Worm (Caenorhabditis elegans): ENCODE results near the gene F17H10.1.

Gene F17H10.1

DNA sequence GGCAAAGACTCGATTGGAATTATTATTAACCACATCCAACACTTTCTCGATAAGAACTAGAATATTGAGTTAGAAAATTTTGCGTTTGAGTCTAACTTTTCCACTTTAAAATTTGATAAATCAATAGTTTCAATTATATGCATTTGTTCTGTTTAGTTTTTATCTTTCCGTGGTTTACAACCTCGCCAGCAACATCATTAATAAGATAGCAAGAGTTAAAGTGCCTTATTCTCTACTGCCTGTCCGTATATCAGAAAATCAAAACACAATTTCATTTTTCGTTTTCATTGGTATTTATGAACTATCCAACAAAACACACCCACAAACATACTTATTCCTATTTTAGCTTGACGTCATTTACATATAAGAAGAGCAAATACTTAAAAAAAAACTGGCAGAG, 16.5 kb upstream of the F17H10.1 start:
- TF ChIP-seq ztf-29 (GFP tag; IDR thresholded peaks at IDR 0.05) (no peak), klf-2 (GFP tag; conservative IDR thresholded peaks at IDR 0.05) (no peak), tab-1 (GFP tag; IDR thresholded peaks at IDR 0.05) (no peak), med-1 (GFP tag; optimal IDR thresholded peaks at IDR 0.05; ENCODE audit: insufficient read depth) (no peak), ref-1 (GFP tag; conservative IDR thresholded peaks at IDR 0.05) (no peak), flt-1 (GFP tag; IDR thresholded peaks at IDR 0.05) (no peak), T22C8.4 (GFP tag; IDR thresholded peaks at IDR 0.05) (no peak), cog-1 (tag; optimal IDR thresholded peaks at IDR 0.05) (no peak)

DNA sequence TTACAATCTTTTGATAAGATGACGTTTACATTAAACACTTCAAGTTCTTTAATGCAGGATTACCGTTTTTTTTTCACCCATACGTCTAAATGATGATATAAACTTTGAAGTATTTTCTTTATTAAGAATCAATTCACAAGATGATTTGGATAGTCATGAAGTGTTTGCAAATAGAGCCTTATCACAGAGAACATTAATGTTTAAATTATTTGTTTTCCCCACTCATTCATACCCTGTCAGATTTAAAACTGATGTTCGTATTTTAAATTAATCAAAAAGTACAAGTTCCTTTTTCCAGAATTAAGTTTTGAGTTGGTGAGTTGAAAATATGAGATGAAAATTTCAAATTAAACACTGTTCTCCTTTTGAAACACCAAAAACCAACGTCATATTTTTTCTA, 14.4 kb upstream of the F17H10.1 start, which contains the start of gene R03G8.3:
TSS of gene R03G8.3 (plus strand) at position 301 of the 400 bp plus-strand sequence.
- TF ChIP-seq flt-1 (GFP tag; IDR thresholded peaks at IDR 0.05) (no peak), klf-2 (GFP tag; conservative IDR thresholded peaks at IDR 0.05) (no peak), T22C8.4 (GFP tag; IDR thresholded peaks at IDR 0.05) (no peak), ztf-29 (GFP tag; IDR thresholded peaks at IDR 0.05) (no peak), ref-1 (GFP tag; conservative IDR thresholded peaks at IDR 0.05) (no peak)

DNA sequence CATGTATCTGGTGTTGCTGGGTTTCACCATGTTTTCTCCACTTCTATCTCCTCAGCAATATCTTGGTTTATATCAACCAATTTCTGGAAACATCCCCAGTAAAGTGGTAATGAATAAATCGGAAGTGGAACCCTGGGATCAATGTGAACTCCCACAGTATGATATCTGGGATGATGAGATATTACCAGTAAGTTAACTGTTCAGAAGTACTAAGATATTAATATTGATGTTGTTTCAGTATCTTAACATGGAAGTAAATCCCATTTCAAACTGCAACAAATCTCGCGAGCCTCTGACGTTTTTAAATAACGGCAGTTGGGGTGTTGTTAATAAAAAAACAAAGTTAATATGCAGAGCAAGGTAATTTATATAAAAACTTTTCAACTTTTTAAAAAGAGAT, 13.8 kb upstream of the F17H10.1 start:
- TF ChIP-seq cog-1 (tag; optimal IDR thresholded peaks at IDR 0.05) (no peak), klf-2 (GFP tag; conservative IDR thresholded peaks at IDR 0.05) (no peak), flt-1 (GFP tag; IDR thresholded peaks at IDR 0.05) (no peak), T22C8.4 (GFP tag; IDR thresholded peaks at IDR 0.05) (no peak), ztf-23 (GFP tag; IDR thresholded peaks at IDR 0.05) (no peak), tab-1 (GFP tag; IDR thresholded peaks at IDR 0.05) (no peak), ztf-29 (GFP tag; IDR thresholded peaks at IDR 0.05) (no peak), med-1 (GFP tag; optimal IDR thresholded peaks at IDR 0.05; ENCODE audit: insufficient read depth) (no peak), ref-1 (GFP tag; conservative IDR thresholded peaks at IDR 0.05) (no peak)

DNA sequence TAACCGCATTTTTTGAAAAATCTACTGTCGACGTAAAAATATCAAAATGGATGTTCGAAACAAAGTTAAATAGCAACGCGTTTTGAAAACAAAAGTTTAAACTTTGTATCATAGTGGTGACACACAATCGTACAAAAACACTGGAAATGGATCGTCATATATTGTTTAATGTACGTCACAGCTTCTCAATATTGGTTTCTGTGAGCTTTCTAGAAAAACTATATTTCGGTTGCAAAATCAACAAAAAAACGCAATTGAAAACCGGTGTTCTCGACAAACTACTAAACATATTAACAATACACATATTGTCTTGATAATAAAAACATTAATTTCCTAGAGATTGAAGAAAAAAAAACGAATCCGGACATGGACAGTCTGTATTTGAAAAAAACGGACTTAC, 4.6 kb upstream of the F17H10.1 start, which contains the start of gene R03G8.6:
TSS of gene R03G8.6 (minus strand) at position 101 of the 400 bp plus-strand sequence.
- TF ChIP-seq ref-1 (GFP tag; conservative IDR thresholded peaks at IDR 0.05) (no peak), T22C8.4 (GFP tag; IDR thresholded peaks at IDR 0.05) (no peak)

DNA sequence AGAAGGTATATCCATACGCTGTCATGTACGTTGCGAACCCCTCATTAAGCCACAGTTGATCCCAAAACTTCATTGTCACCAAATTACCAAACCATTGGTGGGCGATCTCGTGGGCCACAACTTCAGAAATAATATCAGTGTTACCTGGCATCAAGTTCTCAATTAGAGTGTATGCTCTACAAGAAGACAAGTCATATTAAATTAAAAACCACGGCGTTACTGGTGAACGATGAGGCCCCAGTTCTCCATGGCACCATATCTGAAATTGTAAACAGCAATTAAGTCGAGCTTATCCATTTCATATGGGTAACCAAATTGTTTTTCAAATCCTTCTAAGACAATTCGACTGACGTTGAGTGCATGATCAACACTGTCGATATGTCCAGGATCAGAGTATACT, 2.2 kb upstream of the F17H10.1 start:
- TF ChIP-seq tab-1 (GFP tag; IDR thresholded peaks at IDR 0.05): no peak
- TF ChIP-seq klf-2 (GFP tag; conservative IDR thresholded peaks at IDR 0.05): no peak
- no peak for TF ChIP-seq flt-1 (GFP tag; IDR thresholded peaks at IDR 0.05)
- no peak for TF ChIP-seq med-1 (GFP tag; optimal IDR thresholded peaks at IDR 0.05; ENCODE audit: insufficient read depth)
- TF ChIP-seq T22C8.4 (GFP tag; IDR thresholded peaks at IDR 0.05): no peak
- TF ChIP-seq ref-1 (GFP tag; conservative IDR thresholded peaks at IDR 0.05): no peak
- no peak for TF ChIP-seq ztf-23 (GFP tag; IDR thresholded peaks at IDR 0.05)
- TF ChIP-seq cog-1 (tag; optimal IDR thresholded peaks at IDR 0.05): no peak
- no peak for TF ChIP-seq ztf-29 (GFP tag; IDR thresholded peaks at IDR 0.05)

DNA sequence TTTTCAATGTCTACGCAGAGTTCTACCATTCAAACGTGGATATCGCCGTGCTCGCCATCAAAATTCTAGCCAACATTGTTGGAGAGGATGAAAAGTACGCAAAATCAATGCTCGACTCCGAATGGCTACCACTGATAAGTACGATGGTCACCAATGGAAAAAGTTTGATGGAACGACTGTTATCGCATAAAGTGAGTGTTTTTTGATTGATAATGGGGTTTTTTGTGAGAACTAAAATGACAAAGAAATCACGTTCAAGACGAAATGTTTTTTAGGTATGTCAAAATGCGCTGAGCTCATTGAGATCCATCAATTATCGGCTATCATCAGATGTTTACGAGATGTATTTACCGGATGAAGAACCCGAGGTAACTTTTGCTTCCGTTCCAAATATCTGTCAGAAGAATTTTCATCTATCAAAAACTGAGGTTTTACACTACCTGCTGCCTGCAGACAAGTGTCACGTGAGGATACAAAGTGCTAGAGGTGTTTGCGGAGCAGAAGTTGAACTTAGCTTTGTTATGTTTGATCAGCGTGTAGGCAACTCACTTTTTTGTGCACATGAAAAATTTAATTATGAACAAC, 1.2 kb downstream of the F17H10.1 start:
- no peak for TF ChIP-seq T22C8.4 (GFP tag; IDR thresholded peaks at IDR 0.05)
- TF ChIP-seq med-1 (GFP tag; optimal IDR thresholded peaks at IDR 0.05; ENCODE audit: insufficient read depth): no peak
- TF ChIP-seq ztf-23 (GFP tag; IDR thresholded peaks at IDR 0.05): no peak
- TF ChIP-seq flt-1 (GFP tag; IDR thresholded peaks at IDR 0.05): no peak
- TF ChIP-seq cog-1 (tag; optimal IDR thresholded peaks at IDR 0.05): no peak
- TF ChIP-seq ref-1 (GFP tag; conservative IDR thresholded peaks at IDR 0.05): no peak
- TF ChIP-seq tab-1 (GFP tag; IDR thresholded peaks at IDR 0.05): no peak
- no peak for TF ChIP-seq ztf-29 (GFP tag; IDR thresholded peaks at IDR 0.05)
- no peak for TF ChIP-seq klf-2 (GFP tag; conservative IDR thresholded peaks at IDR 0.05)

DNA sequence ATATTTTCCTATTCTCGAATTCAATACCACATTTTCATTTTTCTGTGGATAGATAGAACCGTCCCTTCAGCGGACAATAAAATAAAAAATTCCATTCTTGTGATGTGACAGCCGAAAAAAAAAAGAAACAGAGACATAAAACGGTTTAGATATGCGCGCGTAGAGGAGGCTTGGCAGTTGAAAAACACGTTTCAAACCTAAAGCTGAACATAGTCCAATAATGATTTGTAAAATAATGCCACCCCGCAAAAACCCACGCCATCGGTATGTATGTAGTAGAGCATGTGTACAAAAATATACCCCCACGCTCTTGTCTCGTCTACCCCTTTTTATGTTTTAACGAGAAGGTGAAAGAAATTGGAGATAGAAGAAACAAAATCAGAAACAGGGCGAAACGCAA, 3.6 kb downstream of the F17H10.1 start:
- no peak for TF ChIP-seq ztf-23 (GFP tag; IDR thresholded peaks at IDR 0.05)
- TF ChIP-seq T22C8.4 (GFP tag; IDR thresholded peaks at IDR 0.05): no peak
- TF ChIP-seq cog-1 (tag; optimal IDR thresholded peaks at IDR 0.05): no peak
- TF ChIP-seq klf-2 (GFP tag; conservative IDR thresholded peaks at IDR 0.05): no peak
- TF ChIP-seq med-1 (GFP tag; optimal IDR thresholded peaks at IDR 0.05; ENCODE audit: insufficient read depth): no peak
- no peak for TF ChIP-seq tab-1 (GFP tag; IDR thresholded peaks at IDR 0.05)
- no peak for TF ChIP-seq ztf-29 (GFP tag; IDR thresholded peaks at IDR 0.05)
- TF ChIP-seq flt-1 (GFP tag; IDR thresholded peaks at IDR 0.05): no peak
- no peak for TF ChIP-seq ref-1 (GFP tag; conservative IDR thresholded peaks at IDR 0.05)

DNA sequence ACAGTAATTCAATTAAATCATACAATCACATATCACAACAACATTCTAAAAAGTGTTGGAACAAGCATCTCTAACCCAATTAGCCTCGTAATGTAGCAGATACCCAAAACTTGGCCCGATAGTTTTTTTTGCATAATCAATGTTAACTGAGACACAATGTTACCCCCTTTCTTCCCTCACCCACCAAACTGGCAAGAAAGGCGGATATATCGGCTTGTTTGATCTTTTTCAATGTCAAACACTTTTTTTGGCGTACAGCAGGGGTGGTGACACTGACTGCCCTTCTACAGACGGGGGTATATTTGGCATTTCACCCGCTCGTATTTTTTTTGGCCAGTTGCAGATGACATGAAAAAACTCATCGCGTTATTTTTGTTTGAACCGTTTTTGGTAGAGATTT, 5.0 kb downstream of the F17H10.1 start:
- TF ChIP-seq ztf-23 (GFP tag; IDR thresholded peaks at IDR 0.05) (no peak), ztf-29 (GFP tag; IDR thresholded peaks at IDR 0.05) (no peak), med-1 (GFP tag; optimal IDR thresholded peaks at IDR 0.05; ENCODE audit: insufficient read depth) (no peak), klf-2 (GFP tag; conservative IDR thresholded peaks at IDR 0.05) (no peak), flt-1 (GFP tag; IDR thresholded peaks at IDR 0.05) (no peak), tab-1 (GFP tag; IDR thresholded peaks at IDR 0.05) (no peak), T22C8.4 (GFP tag; IDR thresholded peaks at IDR 0.05) (no peak), cog-1 (tag; optimal IDR thresholded peaks at IDR 0.05) (no peak), ref-1 (GFP tag; conservative IDR thresholded peaks at IDR 0.05) (no peak)

DNA sequence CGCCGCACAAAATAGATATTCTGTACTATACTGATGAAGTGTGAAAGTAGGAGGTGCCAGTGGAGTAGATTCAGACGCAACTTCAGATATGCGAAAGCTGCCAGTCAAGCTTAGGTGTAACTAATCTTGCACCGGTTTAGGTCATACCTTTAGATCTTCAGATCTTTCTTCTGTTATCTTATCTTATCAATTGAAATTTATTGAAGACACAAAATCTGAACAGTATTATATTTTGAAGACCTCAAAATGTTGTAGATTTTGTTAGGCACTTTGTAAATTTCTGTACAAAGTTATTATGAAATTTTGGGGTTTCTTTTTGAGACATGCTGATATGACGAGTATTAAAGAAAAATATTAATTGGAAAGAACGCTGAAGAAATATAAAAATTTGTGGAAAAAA, 7.6 kb downstream of the F17H10.1 start:
- TF ChIP-seq ztf-23 (GFP tag; IDR thresholded peaks at IDR 0.05): no peak
- TF ChIP-seq T22C8.4 (GFP tag; IDR thresholded peaks at IDR 0.05): no peak
- TF ChIP-seq med-1 (GFP tag; optimal IDR thresholded peaks at IDR 0.05; ENCODE audit: insufficient read depth): no peak
- no peak for TF ChIP-seq klf-2 (GFP tag; conservative IDR thresholded peaks at IDR 0.05)
- TF ChIP-seq ref-1 (GFP tag; conservative IDR thresholded peaks at IDR 0.05): no peak
- TF ChIP-seq flt-1 (GFP tag; IDR thresholded peaks at IDR 0.05): no peak
- TF ChIP-seq tab-1 (GFP tag; IDR thresholded peaks at IDR 0.05): no peak
- TF ChIP-seq ztf-29 (GFP tag; IDR thresholded peaks at IDR 0.05): no peak
- no peak for TF ChIP-seq cog-1 (tag; optimal IDR thresholded peaks at IDR 0.05)

DNA sequence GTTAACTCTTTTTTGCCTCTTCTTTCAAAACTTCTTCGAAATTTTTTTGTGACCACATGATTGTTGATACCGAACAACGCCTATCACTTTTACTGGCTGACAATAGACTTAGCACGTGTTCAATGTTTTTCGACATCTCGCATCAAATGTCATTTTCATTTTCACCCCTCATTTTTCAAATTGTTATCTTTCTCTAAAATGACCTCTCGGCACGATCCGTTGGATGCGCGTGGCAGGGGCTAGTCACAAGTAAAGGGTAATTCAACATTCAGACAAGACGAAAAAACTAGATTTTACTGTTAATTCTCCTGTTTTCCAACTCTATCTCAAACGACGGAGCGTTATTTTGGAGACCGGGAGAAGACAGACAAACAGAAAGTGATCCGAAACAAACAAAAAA, 8.4 kb downstream of the F17H10.1 start, which contains the start of gene F17H10.2:
TSS of gene F17H10.2 (plus strand) at position 316 of the 400 bp plus-strand sequence.
- TF ChIP-seq ztf-23 (GFP tag; IDR thresholded peaks at IDR 0.05) (no peak), ref-1 (GFP tag; conservative IDR thresholded peaks at IDR 0.05) (no peak), med-1 (GFP tag; optimal IDR thresholded peaks at IDR 0.05; ENCODE audit: insufficient read depth) (no peak), klf-2 (GFP tag; conservative IDR thresholded peaks at IDR 0.05) (no peak), ztf-29 (GFP tag; IDR thresholded peaks at IDR 0.05) (no peak), flt-1 (GFP tag; IDR thresholded peaks at IDR 0.05) (no peak), T22C8.4 (GFP tag; IDR thresholded peaks at IDR 0.05) (no peak), tab-1 (GFP tag; IDR thresholded peaks at IDR 0.05) (no peak), cog-1 (tag; optimal IDR thresholded peaks at IDR 0.05) (no peak)
